Worm (Caenorhabditis elegans) whole organism, mixed stage, embryonic: ENCODE measurements around the gene C25E10.8.
A peak's percentile ranks its signal among the peaks of the same experiment; 100 is the strongest.

ENCODE experiments used
- M03D4.4 ChIP-seq: sonication (generic microtip); optimal IDR thresholded peaks from 2 replicates; lab custom pipeline; 2017; ENCODE audit warnings: mild to moderate bottlenecking, missing genetic modification characterization, missing compliant biosample characterization
- bed-3 ChIP-seq: fragments of 200-800 bp; sonication (Bioruptor generic); optimal IDR thresholded peaks from 3 replicates; lab custom pipeline; 2018; ENCODE audit warnings: mild to moderate bottlenecking, missing genetic modification characterization, moderate library complexity, missing compliant biosample characterization
- ceh-39 ChIP-seq: fragments of 150-350 bp; optimal IDR thresholded peaks from 2 replicates; lab custom pipeline; 2014; ENCODE audit warnings: missing biosample characterization, missing genetic modification characterization
- hlh-1 ChIP-seq: fragments of 150-350 bp; optimal IDR thresholded peaks from 2 replicates; lab custom pipeline; 2014; ENCODE audit warnings: missing biosample characterization, missing genetic modification reagents, missing genetic modification characterization
- lin-13 ChIP-seq: fragments of 150-350 bp; optimal IDR thresholded peaks from 2 replicates; lab custom pipeline; 2014; ENCODE audit warnings: missing biosample characterization, missing genetic modification characterization
- lsy-2 ChIP-seq: fragments of 150-350 bp; optimal IDR thresholded peaks from 2 replicates; lab custom pipeline; 2014; ENCODE audit warnings: missing biosample characterization, missing genetic modification characterization
- mep-1 ChIP-seq: fragments of 150-350 bp; optimal IDR thresholded peaks from 2 replicates; lab custom pipeline; 2017; ENCODE audit warnings: missing biosample characterization, missing genetic modification reagents, missing genetic modification characterization, inconsistent platforms
- nhr-12 ChIP-seq: fragments of 150-350 bp; optimal IDR thresholded peaks from 2 replicates; lab custom pipeline; 2014; ENCODE audit warnings: missing biosample characterization, missing genetic modification characterization
- pha-4 ChIP-seq: fragments of 150-350 bp; optimal IDR thresholded peaks from 2 replicates; lab custom pipeline; 2018; ENCODE audit warnings: missing biosample characterization, missing genetic modification reagents, missing genetic modification characterization
- snpc-4 ChIP-seq: fragments of 150-350 bp; optimal IDR thresholded peaks from 2 replicates; lab custom pipeline; 2014; ENCODE audit warnings: missing biosample characterization, missing genetic modification characterization
- unc-39 ChIP-seq: fragments of 150-350 bp; optimal IDR thresholded peaks from 2 replicates; lab custom pipeline; 2014; ENCODE audit warnings: missing biosample characterization, missing genetic modification characterization
- zip-8 ChIP-seq: fragments of 150-350 bp; optimal IDR thresholded peaks from 2 replicates; lab custom pipeline; 2014; ENCODE audit warnings: missing biosample characterization, missing genetic modification characterization
- ztf-11 ChIP-seq: fragments of 150-350 bp; optimal IDR thresholded peaks from 2 replicates; lab custom pipeline; 2014; ENCODE audit warnings: missing biosample characterization, missing genetic modification characterization

- TF ChIP-seq M03D4.4 (tag; lab: Kevin White, UChicago) (no peak), mep-1 (tag; lab: Kevin White, UChicago) (no peak), pha-4 (no peak), unc-39 (no peak), lin-13 (tag; lab: Kevin White, UChicago) (no peak), hlh-1 (tag; lab: Kevin White, UChicago) (peak; percentile 69), nhr-12 (tag; lab: Kevin White, UChicago) (no peak), zip-8 (tag; lab: Kevin White, UChicago) (no peak), bed-3 (GFP tag; lab: Kevin White, UChicago) (no peak), snpc-4 (tag; lab: Kevin White, UChicago) (no peak), ztf-11 (tag; lab: Kevin White, UChicago) (no peak), ceh-39 (no peak), lsy-2 (no peak)
Observed at ce11 chrV:9094060-9094628, 40.3 kb upstream of the C25E10.8 start.
